Worm (Caenorhabditis elegans): ENCODE data around the gene knl-1.

DNA sequence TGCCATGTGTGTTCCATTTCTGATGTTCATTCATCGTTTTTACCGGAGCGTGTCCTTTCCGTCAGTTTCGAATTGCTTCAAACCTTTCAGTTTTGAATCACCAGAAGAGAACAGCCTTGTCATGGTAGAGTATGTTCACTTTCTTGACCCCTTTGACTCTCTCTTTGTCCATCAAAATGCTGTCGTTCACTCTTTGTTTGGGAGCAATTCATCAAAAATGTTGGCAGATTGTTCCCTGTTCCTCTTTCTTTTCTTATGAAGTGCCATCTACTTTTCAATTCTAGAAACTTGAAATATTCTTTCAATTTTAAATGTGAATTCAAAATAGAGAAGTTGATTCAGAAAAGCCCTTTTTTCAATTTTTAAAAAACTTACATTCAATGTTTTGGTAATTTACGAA lies 30.9 kb downstream of the knl-1 start:
- no peak for TF ChIP-seq snpc-4 (GFP tag; optimal IDR thresholded peaks at IDR 0.05)
- no peak for TF ChIP-seq snpc-4 (tag; optimal IDR thresholded peaks at IDR 0.05)
- no peak for TF ChIP-seq D2030.7 (GFP tag; IDR thresholded peaks at IDR 0.05)
- no peak for TF ChIP-seq F23B12.7 (tag; optimal IDR thresholded peaks at IDR 0.05; ENCODE audit: insufficient read depth)
- no peak for TF ChIP-seq pbrm-1 (GFP tag; IDR thresholded peaks at IDR 0.05)
- no peak for TF ChIP-seq mel-28 (tag; optimal IDR thresholded peaks at IDR 0.05; ENCODE audit: borderline replicate concordance)
- TF ChIP-seq nhr-27 (tag; optimal IDR thresholded peaks at IDR 0.05), result no peak
- TF ChIP-seq ceh-58 (GFP tag; IDR thresholded peaks at IDR 0.05), result no peak
- TF ChIP-seq mes-4 (tag; optimal IDR thresholded peaks at IDR 0.05), result no peak
- TF ChIP-seq T07F8.4 (tag; optimal IDR thresholded peaks at IDR 0.05), result no peak
- no peak for TF ChIP-seq unc-130 (GFP tag; optimal IDR thresholded peaks at IDR 0.05)

All from whole organism, young adult.